Worm (Caenorhabditis elegans) whole organism, L1 larva: ENCODE results near the gene ufc-1.

Experiments
- aha-1 ChIP-seq: fragments of 150-350 bp; optimal IDR thresholded peaks from 2 replicates; lab custom pipeline; 2014; ENCODE audit warnings: missing biosample characterization, missing genetic modification characterization
- nhr-28 ChIP-seq: fragments of 150-350 bp; optimal IDR thresholded peaks from 2 replicates; lab custom pipeline; 2014; ENCODE audit warnings: missing biosample characterization, missing genetic modification characterization
- unc-62 ChIP-seq: fragments of 150-350 bp; optimal IDR thresholded peaks from 2 replicates; lab custom pipeline; 2014; ENCODE audit warnings: missing biosample characterization, missing genetic modification reagents, missing genetic modification characterization

DNA sequence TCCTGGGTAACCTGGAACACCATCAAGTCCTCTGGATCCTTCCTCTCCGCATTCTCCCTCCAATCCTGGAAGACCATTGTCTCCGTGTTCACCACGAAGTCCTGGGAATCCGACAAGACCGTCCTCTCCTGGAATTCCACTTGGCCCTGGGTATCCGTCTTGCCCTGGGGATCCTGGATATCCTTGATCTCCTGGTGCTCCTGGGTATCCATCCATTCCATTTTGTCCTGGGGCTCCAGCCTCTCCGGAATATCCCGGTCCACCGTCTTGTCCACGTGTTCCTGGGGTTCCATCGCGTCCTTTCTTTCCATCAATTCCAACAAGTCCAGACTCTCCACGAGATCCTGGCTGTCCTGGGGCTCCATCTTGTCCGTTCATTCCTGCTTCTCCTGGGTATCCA, 8.7 kb downstream of the ufc-1 start:
- TF ChIP-seq nhr-28 (tag; lab: Kevin White, UChicago) (no peak), unc-62 (no peak), aha-1 (tag; lab: Kevin White, UChicago) (no peak)
